Fruit fly (Drosophila melanogaster) whole organism, embryonic: ENCODE measurements around the gene Piezo.

Source experiments
- Ada2b ChIP-seq: fragments of 200-800 bp; sonication (Bioruptor generic); IDR thresholded peaks from 2 replicates; pipeline ENCODE4 v1.3.6; 2022; ENCODE audit warnings: missing biosample characterization, missing genetic modification characterization
- CG14050 ChIP-seq: fragments of 200-800 bp; sonication (Bioruptor generic); IDR thresholded peaks from 3 replicates; pipeline ENCODE4 v1.3.6; 2022; ENCODE audit warnings: missing biosample characterization, missing genetic modification characterization
- CG14860 ChIP-seq: fragments of 200-800 bp; sonication (Bioruptor generic); IDR thresholded peaks from 3 replicates; pipeline ENCODE4 v1.3.6; 2022; ENCODE audit warnings: missing biosample characterization, missing genetic modification characterization; ENCODE audit not compliant: partially characterized antibody
- CG18011 ChIP-seq: fragments of 200-800 bp; sonication (Bioruptor generic); optimal IDR thresholded peaks from 2 replicates; lab custom pipeline; 2017; ENCODE audit warnings: missing biosample characterization, missing genetic modification characterization, mild to moderate bottlenecking, moderate library complexity, missing genotype
- HmgZ ChIP-seq: fragments of 200-800 bp; sonication (Bioruptor generic); optimal IDR thresholded peaks from 2 replicates; lab custom pipeline; 2018; ENCODE audit warnings: missing biosample characterization, mild to moderate bottlenecking, missing genetic modification characterization
- hkb ChIP-seq, 2 experiments: fragments of 200-800 bp in 1 of 2; fragments of >200 bp in 1 of 2; sonication (Bioruptor generic) in 1 of 2; IDR thresholded peaks in 1 of 2; optimal IDR thresholded peaks in 1 of 2; 2 replicates each; pipeline versions ENCODE4 v1.3.6 to Lab custom; 2017 to 2022; ENCODE audit warnings: missing biosample characterization in 1 of 2, missing genetic modification characterization in 1 of 2
- so ChIP-seq: fragments of 200-800 bp; sonication (Bioruptor generic); IDR thresholded peaks from 3 replicates; pipeline ENCODE4 v1.3.6; 2022; ENCODE audit warnings: missing biosample characterization, missing genetic modification characterization
- tgo ChIP-seq: fragments of 200-800 bp; sonication (Bioruptor generic); IDR thresholded peaks from 3 replicates; pipeline ENCODE4 v1.3.6; 2022; ENCODE audit warnings: missing biosample characterization, missing genetic modification characterization

DNA sequence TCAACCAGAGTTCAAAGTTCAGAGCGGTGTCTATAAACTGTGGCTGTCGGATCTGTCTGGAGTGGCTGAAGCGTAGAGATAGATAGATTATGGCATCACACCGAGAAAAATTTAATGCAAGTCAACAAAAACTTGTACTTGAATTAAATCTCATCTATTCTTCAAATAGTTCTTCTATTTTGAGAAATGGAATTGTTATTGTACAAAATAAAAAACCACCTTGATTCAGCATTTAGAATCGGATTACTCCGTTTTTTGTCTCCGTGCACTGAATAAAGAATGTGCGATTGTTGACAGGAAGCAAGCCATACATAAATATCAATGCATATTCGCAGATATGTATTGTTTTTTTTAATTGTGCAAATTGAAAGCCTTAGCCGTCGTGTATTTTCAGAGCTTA, 66.8 kb downstream of the Piezo start:
- TF ChIP-seq CG14860 (no peak), tgo (peak; percentile 34; the same call in 2 of the 3 replicates), Ada2b (peak; percentile 61; the same call in 1 of the 2 replicates), CG14050 (GFP tag; lab: Robert Waterston, UW) (no peak; the same call in 2 of the 3 replicates), hkb (optimal IDR thresholded peaks at IDR 0.05; lab: Kevin White, UChicago) (no peak), hkb (GFP tag; IDR thresholded peaks at IDR 0.05; lab: Robert Waterston, UW) (peak; percentile 50; the same call in 1 of the 2 replicates), CG18011 (GFP tag; lab: Kevin White, UChicago) (no peak), HmgZ (tag; lab: Kevin White, UChicago) (no peak), so (GFP tag; lab: Robert Waterston, UW) (no peak)
